Worm (Caenorhabditis elegans) whole organism, late embryonic: ENCODE results near the gene ZC404.1.

ENCODE experiments used
- K02D7.2 ChIP-seq: sonication (generic microtip); optimal IDR thresholded peaks from 2 replicates; lab custom pipeline; 2017; ENCODE audit warnings: mild to moderate bottlenecking, missing genetic modification characterization, missing compliant biosample characterization
- T23F11.4 ChIP-seq: fragments of 200-800 bp; sonication (Bioruptor generic); optimal IDR thresholded peaks from 2 replicates; lab custom pipeline; 2018; ENCODE audit warnings: mild to moderate bottlenecking, missing genetic modification characterization, missing compliant biosample characterization
- ceh-18 ChIP-seq: sonication (generic microtip); optimal IDR thresholded peaks from 2 replicates; lab custom pipeline; 2016; ENCODE audit warnings: missing genetic modification characterization, missing compliant biosample characterization
- ceh-24 ChIP-seq: sonication (generic microtip); optimal IDR thresholded peaks from 2 replicates; lab custom pipeline; 2016; ENCODE audit warnings: mild to moderate bottlenecking, missing genetic modification characterization, missing compliant biosample characterization
- ceh-9 ChIP-seq: sonication (generic microtip); optimal IDR thresholded peaks from 2 replicates; lab custom pipeline; 2016; ENCODE audit warnings: mild to moderate bottlenecking, missing genetic modification characterization, inconsistent platforms, missing compliant biosample characterization
- dmd-4 ChIP-seq: sonication (generic microtip); optimal IDR thresholded peaks from 2 replicates; lab custom pipeline; 2016; ENCODE audit warnings: borderline replicate concordance, missing genetic modification characterization, missing compliant biosample characterization
- ets-4 ChIP-seq: sonication (generic microtip); optimal IDR thresholded peaks from 2 replicates; lab custom pipeline; 2016; ENCODE audit warnings: missing genetic modification characterization, missing compliant biosample characterization
- eyg-1 ChIP-seq: sonication (generic microtip); optimal IDR thresholded peaks from 2 replicates; lab custom pipeline; 2016; ENCODE audit warnings: missing genotype, missing genetic modification characterization, missing compliant biosample characterization
- lin-11 ChIP-seq: fragments of 200-800 bp; sonication (Bioruptor generic); optimal IDR thresholded peaks from 2 replicates; lab custom pipeline; 2018; ENCODE audit warnings: mild to moderate bottlenecking, missing genetic modification characterization, missing compliant biosample characterization
- sox-2 ChIP-seq: fragments of 200-800 bp; sonication (Bioruptor generic); IDR thresholded peaks from 2 replicates; pipeline ENCODE4 v1.3.6; 2022; ENCODE audit warnings: missing genetic modification reagents, missing genetic modification characterization, missing compliant biosample characterization
- unc-42 ChIP-seq: sonication (generic microtip); optimal IDR thresholded peaks from 2 replicates; lab custom pipeline; 2016; ENCODE audit warnings: missing genotype, missing genetic modification characterization, missing compliant biosample characterization

- TF ChIP-seq dmd-4 (no peak), K02D7.2 (tag; lab: Kevin White, UChicago) (no peak), eyg-1 (tag; lab: Kevin White, UChicago) (no peak), unc-42 (tag; lab: Kevin White, UChicago) (no peak), sox-2 (GFP tag; lab: Robert Waterston, UW) (no peak), lin-11 (tag; lab: Kevin White, UChicago) (no peak), T23F11.4 (GFP tag; lab: Kevin White, UChicago) (no peak), ceh-24 (tag; lab: Kevin White, UChicago) (no peak), ceh-18 (tag; lab: Kevin White, UChicago) (no peak), ceh-9 (tag; lab: Kevin White, UChicago) (no peak), ets-4 (tag; lab: Kevin White, UChicago) (no peak)
These were observed 26.4 kb upstream of the ZC404.1 start for ce11 chrV:6767576-6767975.
